Fruit fly (Drosophila melanogaster) Kc167 (cell line): ENCODE measurements around the gene CG3984.

ENCODE experiments used
- Myc ChIP-seq: fragments of >200 bp; optimal IDR thresholded peaks from 2 replicates; lab custom pipeline; 2017; ENCODE audit warnings: missing external identifiers
- Sin3A ChIP-seq: fragments of >200 bp; optimal IDR thresholded peaks from 2 replicates; lab custom pipeline; 2018; ENCODE audit warnings: missing external identifiers
- h ChIP-seq: fragments of >200 bp; optimal IDR thresholded peaks from 3 replicates; lab custom pipeline; 2018; ENCODE audit warnings: missing external identifiers
- insv ChIP-seq: fragments of >200 bp; optimal IDR thresholded peaks from 3 replicates; lab custom pipeline; 2018; ENCODE audit warnings: missing external identifiers
- psq ChIP-seq: fragments of >200 bp; optimal IDR thresholded peaks from 2 replicates; lab custom pipeline; 2017; ENCODE audit warnings: missing external identifiers
- ttk ChIP-seq: sonication (Bioruptor generic); optimal IDR thresholded peaks from 2 replicates; lab custom pipeline; 2017; ENCODE audit warnings: missing external identifiers

DNA sequence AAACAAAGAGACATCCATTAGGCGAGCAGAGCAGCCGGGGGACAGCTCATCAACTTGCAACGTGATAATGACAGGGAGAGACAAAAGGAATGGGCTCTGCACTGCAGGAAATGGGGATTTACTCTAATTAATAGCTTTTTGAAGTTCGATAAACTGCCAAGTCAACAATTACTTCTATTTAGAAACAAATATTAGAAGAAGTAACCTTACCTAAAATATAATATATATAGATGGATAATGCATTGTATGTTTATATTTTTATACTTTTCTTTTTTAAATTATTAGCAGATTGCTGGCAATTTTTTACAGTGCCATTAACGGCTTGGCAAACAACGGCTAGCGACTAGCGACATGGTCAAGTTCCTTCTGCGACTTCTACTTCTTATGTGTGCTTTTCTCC, 23.4 kb upstream of the CG3984 start:
- TF ChIP-seq h (lab: Kevin White, UChicago) (no peak), Sin3A (no peak), ttk (lab: Kevin White, UChicago) (no peak), psq (no peak), insv (lab: Kevin White, UChicago) (no peak), Myc (lab: Kevin White, UChicago) (no peak)
